Worm (Caenorhabditis elegans) whole organism, L1 larva: ENCODE results near the gene EEED8.15.

ENCODE experiments used
- C04F5.9 ChIP-seq: sonication (generic microtip); optimal IDR thresholded peaks from 2 replicates; lab custom pipeline; 2016; ENCODE audit warnings: missing genetic modification characterization, missing compliant biosample characterization
- C16A3.4 ChIP-seq: fragments of 150-350 bp; optimal IDR thresholded peaks from 2 replicates; lab custom pipeline; 2014; ENCODE audit warnings: missing biosample characterization, missing genetic modification characterization
- alr-1 ChIP-seq: fragments of 200-800 bp; sonication (Bioruptor generic); optimal IDR thresholded peaks from 2 replicates; lab custom pipeline; 2018; ENCODE audit warnings: borderline replicate concordance, mild to moderate bottlenecking, missing genetic modification characterization, missing compliant biosample characterization
- blmp-1 ChIP-seq: fragments of 150-350 bp; optimal IDR thresholded peaks from 2 replicates; lab custom pipeline; 2014; ENCODE audit warnings: missing biosample characterization, missing genetic modification characterization
- ceh-8 ChIP-seq: fragments of 200-800 bp; sonication (Bioruptor generic); optimal IDR thresholded peaks from 2 replicates; lab custom pipeline; 2018; ENCODE audit warnings: mild to moderate bottlenecking, missing genetic modification characterization, moderate library complexity, missing compliant biosample characterization
- ces-1 ChIP-seq: fragments of 150-350 bp; optimal IDR thresholded peaks from 2 replicates; lab custom pipeline; 2014; ENCODE audit warnings: missing biosample characterization, missing genetic modification reagents, missing genetic modification characterization
- dpl-1 ChIP-seq, 3 experiments: fragments of 150-350 bp in 2 of 3; sonication (generic microtip) in 1 of 3; optimal IDR thresholded peaks; 2 replicates each; lab custom pipeline; 2014 to 2017; ENCODE audit warnings: missing biosample characterization in 3 of 3, missing genetic modification characterization in 3 of 3, missing genetic modification reagents in 3 of 3
- dsc-1 ChIP-seq: sonication (generic microtip); optimal IDR thresholded peaks from 2 replicates; lab custom pipeline; 2016; ENCODE audit warnings: mild to moderate bottlenecking, missing genetic modification characterization, missing compliant biosample characterization
- efl-3 ChIP-seq: fragments of 200-800 bp; sonication (Bioruptor generic); optimal IDR thresholded peaks from 2 replicates; lab custom pipeline; 2018; ENCODE audit warnings: mild to moderate bottlenecking, missing genetic modification characterization, missing compliant biosample characterization
- egl-13 ChIP-seq: sonication (generic microtip); optimal IDR thresholded peaks from 2 replicates; lab custom pipeline; 2016; ENCODE audit warnings: missing genotype, missing genetic modification reagents, missing genetic modification characterization, missing compliant biosample characterization
- egl-27 ChIP-seq, 2 experiments: fragments of 150-350 bp in 1 of 2; sonication (generic microtip); optimal IDR thresholded peaks; 3 replicates each; lab custom pipeline; 2017 to 2018; ENCODE audit warnings: missing biosample characterization in 2 of 2, missing genetic modification characterization in 2 of 2, missing genetic modification reagents in 2 of 2
- elt-2 ChIP-seq: sonication (generic microtip); optimal IDR thresholded peaks from 2 replicates; lab custom pipeline; 2016; ENCODE audit warnings: missing genetic modification characterization, mild to moderate bottlenecking, inconsistent platforms, missing compliant biosample characterization, missing genetic modification reagents
- elt-3 ChIP-seq, 6 experiments: fragments of 150-350 bp in 1 of 6; sonication (generic microtip); optimal IDR thresholded peaks; 2 replicates each; lab custom pipeline; 2017 to 2018; ENCODE audit warnings: missing biosample characterization in 6 of 6, missing genetic modification characterization in 6 of 6, inconsistent platforms in 1 of 6
- ets-5 ChIP-seq: fragments of 200-800 bp; sonication (Bioruptor generic); IDR thresholded peaks from 2 replicates; pipeline ENCODE4 v1.3.6; 2022; ENCODE audit warnings: missing genetic modification characterization, missing compliant biosample characterization
- fkh-10 ChIP-seq: sonication (generic microtip); optimal IDR thresholded peaks from 2 replicates; lab custom pipeline; 2017; ENCODE audit warnings: missing biosample characterization, missing genetic modification reagents, missing genetic modification characterization
- fkh-8 ChIP-seq: sonication (generic microtip); optimal IDR thresholded peaks from 2 replicates; lab custom pipeline; 2016; ENCODE audit warnings: mild to moderate bottlenecking, missing genetic modification characterization, missing compliant biosample characterization
- grh-1 ChIP-seq: fragments of 200-800 bp; sonication (Bioruptor generic); IDR thresholded peaks from 2 replicates; pipeline ENCODE4 v1.3.6; 2022; ENCODE audit warnings: missing genetic modification reagents, missing genetic modification characterization, missing compliant biosample characterization
- hpl-2 ChIP-seq: fragments of 150-350 bp; optimal IDR thresholded peaks from 2 replicates; lab custom pipeline; 2014; ENCODE audit warnings: missing biosample characterization, missing genetic modification reagents, missing genetic modification characterization
- lin-14 ChIP-seq: fragments of 200-800 bp; sonication (Bioruptor generic); optimal IDR thresholded peaks from 2 replicates; lab custom pipeline; 2018; ENCODE audit warnings: mild to moderate bottlenecking, missing genetic modification characterization, moderate library complexity, missing compliant biosample characterization
- lin-15B ChIP-seq: fragments of 150-350 bp; sonication (generic microtip); optimal IDR thresholded peaks from 3 replicates; lab custom pipeline; 2014; ENCODE audit warnings: missing biosample characterization, missing genetic modification characterization
- lin-35 ChIP-seq, 2 experiments: fragments of 150-350 bp; optimal IDR thresholded peaks; 2 replicates each; lab custom pipeline; 2014; ENCODE audit warnings: missing biosample characterization in 2 of 2, missing genetic modification characterization in 2 of 2, missing genetic modification reagents in 2 of 2
- lir-3 ChIP-seq: sonication (generic microtip); optimal IDR thresholded peaks from 2 replicates; lab custom pipeline; 2016; ENCODE audit warnings: mild to moderate bottlenecking, missing genetic modification characterization, moderate library complexity, missing compliant biosample characterization; ENCODE audit not compliant: poor library complexity
- lsy-2 ChIP-seq, 2 experiments: fragments of 150-350 bp; optimal IDR thresholded peaks; 2 replicates each; lab custom pipeline; 2014; ENCODE audit warnings: missing biosample characterization in 2 of 2, missing genetic modification characterization in 2 of 2
- mef-2 ChIP-seq: fragments of 150-350 bp; optimal IDR thresholded peaks from 2 replicates; lab custom pipeline; 2014; ENCODE audit warnings: missing biosample characterization, missing genetic modification characterization
- mep-1 ChIP-seq: fragments of 150-350 bp; optimal IDR thresholded peaks from 2 replicates; lab custom pipeline; 2014; ENCODE audit warnings: missing biosample characterization, missing genetic modification characterization
- nhr-12 ChIP-seq: sonication (generic microtip); optimal IDR thresholded peaks from 2 replicates; lab custom pipeline; 2017; ENCODE audit warnings: missing biosample characterization, missing genetic modification characterization
- nhr-237 ChIP-seq: fragments of 150-350 bp; optimal IDR thresholded peaks from 2 replicates; lab custom pipeline; 2014; ENCODE audit warnings: missing biosample characterization, missing genetic modification characterization
- nhr-28 ChIP-seq: fragments of 150-350 bp; optimal IDR thresholded peaks from 2 replicates; lab custom pipeline; 2014; ENCODE audit warnings: missing biosample characterization, missing genetic modification characterization
- nhr-47 ChIP-seq: sonication (generic microtip); optimal IDR thresholded peaks from 2 replicates; lab custom pipeline; 2016; ENCODE audit warnings: mild to moderate bottlenecking, missing genetic modification characterization, moderate library complexity, missing compliant biosample characterization
- nhr-71 ChIP-seq: sonication (generic microtip); optimal IDR thresholded peaks from 2 replicates; lab custom pipeline; 2016; ENCODE audit warnings: mild to moderate bottlenecking, missing genetic modification characterization, moderate library complexity, missing compliant biosample characterization
- nhr-76 ChIP-seq: sonication (generic microtip); optimal IDR thresholded peaks from 2 replicates; lab custom pipeline; 2017; ENCODE audit warnings: missing biosample characterization, missing genetic modification characterization
- nhr-77 ChIP-seq: fragments of 150-350 bp; optimal IDR thresholded peaks from 2 replicates; lab custom pipeline; 2014; ENCODE audit warnings: missing biosample characterization, missing genetic modification characterization
- nhr-84 ChIP-seq: sonication (generic microtip); optimal IDR thresholded peaks from 2 replicates; lab custom pipeline; 2017; ENCODE audit warnings: missing biosample characterization, missing genetic modification characterization
- nhr-85 ChIP-seq: sonication (generic microtip); peaks from one replicate; lab custom pipeline; 2016; ENCODE audit warnings: missing genetic modification characterization, inconsistent platforms, missing compliant biosample characterization
- nhr-90 ChIP-seq: sonication (generic microtip); optimal IDR thresholded peaks from 2 replicates; lab custom pipeline; 2016; ENCODE audit warnings: mild to moderate bottlenecking, missing genetic modification characterization, missing compliant biosample characterization; ENCODE audit not compliant: poor library complexity
- skn-1 ChIP-seq: fragments of 150-350 bp; optimal IDR thresholded peaks from 2 replicates; lab custom pipeline; 2014; ENCODE audit warnings: missing biosample characterization, missing genetic modification characterization
- snpc-4 ChIP-seq: fragments of 150-350 bp; optimal IDR thresholded peaks from 2 replicates; lab custom pipeline; 2014; ENCODE audit warnings: missing biosample characterization, missing genetic modification characterization
- snu-23 ChIP-seq: sonication (generic microtip); optimal IDR thresholded peaks from 2 replicates; lab custom pipeline; 2016; ENCODE audit warnings: missing genetic modification characterization, missing compliant biosample characterization
- sptf-1 ChIP-seq: fragments of 150-350 bp; optimal IDR thresholded peaks from 2 replicates; lab custom pipeline; 2014; ENCODE audit warnings: missing biosample characterization, missing genetic modification characterization
- tlp-1 ChIP-seq: fragments of 150-350 bp; optimal IDR thresholded peaks from 2 replicates; lab custom pipeline; 2014; ENCODE audit warnings: missing biosample characterization, missing genetic modification characterization
- unc-130 ChIP-seq: fragments of 150-350 bp; optimal IDR thresholded peaks from 2 replicates; lab custom pipeline; 2017; ENCODE audit warnings: missing biosample characterization, missing genetic modification characterization, inconsistent platforms
- unc-62 ChIP-seq: fragments of 150-350 bp; optimal IDR thresholded peaks from 2 replicates; lab custom pipeline; 2014; ENCODE audit warnings: missing biosample characterization, missing genetic modification reagents, missing genetic modification characterization
- vab-15 ChIP-seq: sonication (generic microtip); optimal IDR thresholded peaks from 2 replicates; lab custom pipeline; 2017; ENCODE audit warnings: missing genotype, mild to moderate bottlenecking, missing genetic modification characterization, missing compliant biosample characterization
- xbp-1 ChIP-seq: sonication (generic microtip); optimal IDR thresholded peaks from 2 replicates; lab custom pipeline; 2016; ENCODE audit warnings: missing genetic modification characterization, missing compliant biosample characterization
- zag-1 ChIP-seq: fragments of 150-350 bp; optimal IDR thresholded peaks from 2 replicates; lab custom pipeline; 2014; ENCODE audit warnings: missing biosample characterization, missing genetic modification characterization
- ztf-11 ChIP-seq, 2 experiments: sonication (generic microtip); optimal IDR thresholded peaks; 2 replicates each; lab custom pipeline; 2016 to 2017; ENCODE audit warnings: missing genetic modification characterization in 2 of 2, missing biosample characterization in 1 of 2, missing compliant biosample characterization in 1 of 2

Gene EEED8.15

DNA sequence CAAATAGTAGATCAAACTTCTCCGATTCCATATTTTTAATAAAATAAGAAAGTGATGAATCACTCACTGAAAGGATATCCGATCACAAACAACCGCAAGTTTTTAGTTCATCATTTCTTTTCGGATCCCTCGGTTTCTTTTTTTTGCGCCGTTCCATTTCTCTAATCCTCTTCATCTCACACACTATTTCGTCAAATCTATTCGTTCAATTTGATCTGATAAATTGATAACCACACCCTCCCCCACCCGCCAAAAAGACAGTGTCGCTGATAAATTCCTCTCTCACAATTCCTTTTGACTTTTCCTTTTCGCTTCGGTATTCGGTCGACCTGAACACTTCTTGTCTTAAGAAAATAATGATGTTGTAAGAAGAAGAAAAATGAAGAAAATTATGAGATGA lies 40.5 kb downstream of the EEED8.15 start:
- TF ChIP-seq mep-1 (tag; lab: Kevin White, UChicago) (no peak), nhr-71 (no peak), dpl-1 (GFP tag; optimal IDR thresholded peaks at IDR 0.05; lab: Kevin White, UChicago) (no peak), tlp-1 (no peak), skn-1 (tag; lab: Kevin White, UChicago) (no peak), nhr-77 (tag; lab: Kevin White, UChicago) (no peak), nhr-85 (tag; lab: Kevin White, UChicago) (peak; percentile 3), blmp-1 (tag; lab: Kevin White, UChicago) (peak; percentile 90), elt-2 (tag; lab: Kevin White, UChicago) (no peak), egl-27 (tag; optimal IDR thresholded peaks at IDR 0.05; lab: Kevin White, UChicago) (no peak), mef-2 (no peak), lin-14 (GFP tag; lab: Kevin White, UChicago) (peak; percentile 37), efl-3 (GFP tag; lab: Kevin White, UChicago) (no peak), snpc-4 (tag; lab: Kevin White, UChicago) (no peak), fkh-8 (tag; lab: Kevin White, UChicago) (no peak), zag-1 (tag; lab: Kevin White, UChicago) (no peak), elt-3 (tag; optimal IDR thresholded peaks at IDR 0.05; lab: Kevin White, UChicago) (peak in 1 of 6 experiments; percentile 58)

DNA sequence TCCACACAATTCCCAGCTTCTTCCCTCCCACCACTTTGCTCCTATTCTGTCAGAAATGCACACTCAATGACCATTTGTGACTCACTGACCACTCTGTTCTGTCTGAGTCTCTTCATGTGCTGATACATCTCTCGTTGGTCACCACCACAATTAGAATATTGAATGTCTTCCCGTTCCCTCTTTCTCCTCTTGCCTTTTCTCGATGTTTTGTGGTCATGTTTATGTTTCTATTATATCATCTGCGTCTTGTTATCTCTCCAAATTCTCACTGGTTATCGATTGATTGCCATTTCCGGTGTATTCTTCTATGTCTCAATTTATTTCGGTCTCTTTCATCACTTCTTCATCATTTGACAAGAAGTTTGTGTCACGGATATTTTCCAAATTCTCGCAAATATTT lies 41.9 kb downstream of the EEED8.15 start:
- TF ChIP-seq efl-3 (GFP tag; lab: Kevin White, UChicago) (no peak), nhr-85 (tag; lab: Kevin White, UChicago) (peak; percentile 33), vab-15 (tag; lab: Kevin White, UChicago) (no peak), xbp-1 (tag; lab: Kevin White, UChicago) (no peak), ces-1 (GFP tag; lab: Kevin White, UChicago) (no peak), elt-3 (tag; optimal IDR thresholded peaks at IDR 0.05; lab: Kevin White, UChicago) (peak in 1 of 6 experiments; percentile 43), blmp-1 (tag; lab: Kevin White, UChicago) (peak; percentile 62), lin-14 (GFP tag; lab: Kevin White, UChicago) (peak; percentile 15)

DNA sequence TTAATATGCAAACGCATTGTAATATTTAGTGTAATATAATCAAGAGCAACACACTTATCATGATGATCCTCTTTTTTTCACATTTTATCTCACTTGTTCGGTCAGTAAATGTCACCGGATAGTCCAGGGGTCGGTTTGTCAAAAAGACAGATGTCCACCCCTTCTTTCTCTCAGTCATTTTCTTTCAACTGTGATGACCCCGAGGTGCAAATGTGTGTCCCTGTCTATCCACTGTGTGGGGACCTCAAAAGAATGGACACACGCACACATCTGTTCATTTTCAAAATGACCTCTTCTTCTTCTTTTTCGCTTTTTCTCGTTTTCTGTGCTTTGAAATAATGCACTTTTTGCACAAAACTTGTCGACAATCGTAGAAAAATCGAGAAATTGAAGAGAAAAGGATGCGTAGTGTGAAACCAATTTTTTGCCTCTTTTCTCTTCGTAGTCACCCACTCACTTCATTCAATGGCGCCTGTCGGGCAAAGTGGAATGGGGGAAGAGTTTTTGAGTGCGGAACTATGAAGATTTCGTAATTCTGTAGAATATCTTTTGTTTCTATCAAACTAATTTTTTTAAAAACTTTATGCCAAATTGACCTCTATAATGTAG lies 44.8 kb downstream of the EEED8.15 start:
- TF ChIP-seq nhr-47 (tag; lab: Kevin White, UChicago) (no peak), nhr-85 (tag; lab: Kevin White, UChicago) (no peak), lsy-2 (tag; optimal IDR thresholded peaks at IDR 0.05; lab: Kevin White, UChicago) (peak; percentile 4 to 9), unc-130 (tag; lab: Kevin White, UChicago) (peak; percentile 26), ceh-8 (GFP tag; lab: Kevin White, UChicago) (no peak), lin-35 (GFP tag; optimal IDR thresholded peaks at IDR 0.05; lab: Kevin White, UChicago) (no peak), nhr-71 (peak; percentile 7), nhr-76 (no peak), fkh-10 (peak; percentile 23), alr-1 (tag; lab: Kevin White, UChicago) (no peak), lin-15B (tag; lab: Kevin White, UChicago) (no peak), nhr-84 (no peak), C04F5.9 (tag; lab: Kevin White, UChicago) (no peak), snu-23 (GFP tag; lab: Kevin White, UChicago) (no peak), ets-5 (no peak), nhr-90 (tag; lab: Kevin White, UChicago) (no peak), lir-3 (no peak), hpl-2 (GFP tag; lab: Kevin White, UChicago) (no peak), blmp-1 (tag; lab: Kevin White, UChicago) (peak; percentile 70), sptf-1 (no peak), efl-3 (GFP tag; lab: Kevin White, UChicago) (no peak), nhr-12 (no peak), egl-27 (tag; optimal IDR thresholded peaks at IDR 0.05; lab: Kevin White, UChicago) (no peak), dpl-1 (GFP tag; optimal IDR thresholded peaks at IDR 0.05; lab: Kevin White, UChicago) (no peak), ztf-11 (tag; optimal IDR thresholded peaks at IDR 0.05; lab: Kevin White, UChicago) (no peak), grh-1 (GFP tag; lab: Robert Waterston, UW) (no peak), nhr-28 (no peak), nhr-237 (tag; lab: Kevin White, UChicago) (no peak), egl-13 (no peak), elt-2 (tag; lab: Kevin White, UChicago) (no peak), mef-2 (no peak), C16A3.4 (no peak), unc-62 (GFP tag; lab: Kevin White, UChicago) (no peak), dsc-1 (tag; lab: Kevin White, UChicago) (peak; percentile 24), snpc-4 (tag; lab: Kevin White, UChicago) (no peak)
